Worm (Caenorhabditis elegans) whole organism, L3 larva: ENCODE results near the gene nhr-68.
A peak's percentile ranks its signal among the peaks of the same experiment; 100 is the strongest.

ENCODE experiments used
- R02D3.7 ChIP-seq: fragments of 150-350 bp; optimal IDR thresholded peaks from 2 replicates; lab custom pipeline; 2014; ENCODE audit warnings: missing biosample characterization, missing genetic modification characterization
- ZK546.5 ChIP-seq: sonication (generic microtip); optimal IDR thresholded peaks from 2 replicates; lab custom pipeline; 2017; ENCODE audit warnings: missing biosample characterization, missing genetic modification characterization
- aly-2 ChIP-seq: fragments of 150-350 bp; optimal IDR thresholded peaks from 2 replicates; lab custom pipeline; 2014; ENCODE audit warnings: missing biosample characterization, missing genetic modification characterization
- ama-1 ChIP-seq: fragments of 150-350 bp; optimal IDR thresholded peaks from 2 replicates; lab custom pipeline; 2018
- ceh-9 ChIP-seq: sonication (generic microtip); optimal IDR thresholded peaks from 2 replicates; lab custom pipeline; 2018; ENCODE audit warnings: missing biosample characterization, missing genetic modification characterization
- egl-27 ChIP-seq: sonication (generic microtip); optimal IDR thresholded peaks from 4 replicates; lab custom pipeline; 2017; ENCODE audit warnings: missing biosample characterization, missing genetic modification reagents, missing genetic modification characterization
- egl-5 ChIP-seq: fragments of 150-350 bp; optimal IDR thresholded peaks from 2 replicates; lab custom pipeline; 2017; ENCODE audit warnings: missing biosample characterization, missing genetic modification reagents, missing genetic modification characterization, inconsistent platforms
- elt-2 ChIP-seq: sonication (generic microtip); optimal IDR thresholded peaks from 2 replicates; lab custom pipeline; 2016; ENCODE audit warnings: missing genetic modification reagents, mild to moderate bottlenecking, missing genetic modification characterization, missing compliant biosample characterization
- eor-1 ChIP-seq, 2 experiments: fragments of 150-350 bp; optimal IDR thresholded peaks; 2 replicates each; lab custom pipeline; 2014 to 2018; ENCODE audit warnings: missing biosample characterization in 2 of 2, missing genetic modification characterization in 2 of 2
- fkh-10 ChIP-seq: sonication (generic microtip); optimal IDR thresholded peaks from 2 replicates; lab custom pipeline; 2017; ENCODE audit warnings: missing biosample characterization, missing genetic modification reagents, missing genetic modification characterization
- fkh-2 ChIP-seq: fragments of 150-350 bp; optimal IDR thresholded peaks from 2 replicates; lab custom pipeline; 2014; ENCODE audit warnings: missing biosample characterization, missing genetic modification reagents, missing genetic modification characterization
- fos-1 ChIP-seq: fragments of 150-350 bp; optimal IDR thresholded peaks from 2 replicates; lab custom pipeline; 2014; ENCODE audit warnings: missing biosample characterization, missing genetic modification characterization
- hmg-11 ChIP-seq: sonication (generic microtip); optimal IDR thresholded peaks from 2 replicates; lab custom pipeline; 2016; ENCODE audit warnings: missing genetic modification characterization, missing compliant biosample characterization
- jun-1 ChIP-seq: fragments of 150-350 bp; optimal IDR thresholded peaks from 2 replicates; lab custom pipeline; 2014; ENCODE audit warnings: missing biosample characterization, missing genetic modification reagents, missing genetic modification characterization
- lin-15B ChIP-seq: fragments of 150-350 bp; optimal IDR thresholded peaks from 2 replicates; lab custom pipeline; 2014; ENCODE audit warnings: missing biosample characterization, missing genetic modification characterization
- lin-39 ChIP-seq: fragments of 150-350 bp; optimal IDR thresholded peaks from 2 replicates; lab custom pipeline; 2018; ENCODE audit warnings: missing biosample characterization, missing genetic modification reagents, missing genetic modification characterization
- lsy-12 ChIP-seq: sonication (generic microtip); optimal IDR thresholded peaks from 2 replicates; lab custom pipeline; 2016; ENCODE audit warnings: mild to moderate bottlenecking, missing genetic modification characterization, missing compliant biosample characterization
- mml-1 ChIP-seq: fragments of 150-350 bp; sonication (generic microtip); optimal IDR thresholded peaks from 3 replicates; lab custom pipeline; 2014; ENCODE audit warnings: missing biosample characterization, missing genetic modification characterization
- nfya-1 ChIP-seq: sonication (generic microtip); optimal IDR thresholded peaks from 2 replicates; lab custom pipeline; 2017; ENCODE audit warnings: missing genetic modification characterization, mild to moderate bottlenecking, missing compliant biosample characterization, antibody characterized with exemption, moderate library complexity; ENCODE audit not compliant: insufficient read depth
- nhr-12 ChIP-seq: fragments of 150-350 bp; optimal IDR thresholded peaks from 2 replicates; lab custom pipeline; 2014; ENCODE audit warnings: missing biosample characterization, missing genetic modification characterization
- nhr-23 ChIP-seq: fragments of 150-350 bp; optimal IDR thresholded peaks from 2 replicates; lab custom pipeline; 2014; ENCODE audit warnings: missing biosample characterization, missing genetic modification reagents, missing genetic modification characterization
- nhr-237 ChIP-seq: fragments of 150-350 bp; optimal IDR thresholded peaks from 2 replicates; lab custom pipeline; 2014; ENCODE audit warnings: missing biosample characterization, missing genetic modification characterization
- nhr-25 ChIP-seq: sonication (generic microtip); optimal IDR thresholded peaks from 2 replicates; lab custom pipeline; 2017; ENCODE audit warnings: missing biosample characterization, missing genetic modification characterization
- nhr-43 ChIP-seq: sonication (generic microtip); optimal IDR thresholded peaks from 2 replicates; lab custom pipeline; 2016; ENCODE audit warnings: mild to moderate bottlenecking, missing genetic modification characterization, missing compliant biosample characterization; ENCODE audit not compliant: poor library complexity, severe bottlenecking
- nhr-67 ChIP-seq: fragments of 150-350 bp; optimal IDR thresholded peaks from 2 replicates; lab custom pipeline; 2014; ENCODE audit warnings: missing biosample characterization, missing genetic modification characterization
- nhr-76 ChIP-seq: fragments of 150-350 bp; sonication (generic microtip); optimal IDR thresholded peaks from 5 replicates; lab custom pipeline; 2014; ENCODE audit warnings: missing biosample characterization, missing genetic modification characterization
- nhr-77 ChIP-seq: fragments of 150-350 bp; optimal IDR thresholded peaks from 2 replicates; lab custom pipeline; 2014; ENCODE audit warnings: missing biosample characterization, missing genetic modification characterization
- pha-4 ChIP-seq: fragments of 150-350 bp; optimal IDR thresholded peaks from 2 replicates; lab custom pipeline; 2014; ENCODE audit warnings: missing biosample characterization, missing genetic modification reagents, missing genetic modification characterization
- pqm-1 ChIP-seq: fragments of 150-350 bp; optimal IDR thresholded peaks from 2 replicates; lab custom pipeline; 2017; ENCODE audit warnings: missing biosample characterization, missing genetic modification characterization, inconsistent platforms
- snpc-4 ChIP-seq: fragments of 150-350 bp; optimal IDR thresholded peaks from 2 replicates; lab custom pipeline; 2014; ENCODE audit warnings: missing biosample characterization, missing genetic modification characterization
- tbx-2 ChIP-seq: sonication (generic microtip); optimal IDR thresholded peaks from 2 replicates; lab custom pipeline; 2016; ENCODE audit warnings: mild to moderate bottlenecking, missing genetic modification characterization, missing compliant biosample characterization
- unc-39 ChIP-seq: sonication (generic microtip); optimal IDR thresholded peaks from 4 replicates; lab custom pipeline; 2017; ENCODE audit warnings: missing biosample characterization, missing genetic modification characterization
- ztf-11 ChIP-seq: fragments of 150-350 bp; optimal IDR thresholded peaks from 2 replicates; lab custom pipeline; 2014; ENCODE audit warnings: missing biosample characterization, missing genetic modification characterization
- ztf-4 ChIP-seq: fragments of 150-350 bp; optimal IDR thresholded peaks from 2 replicates; lab custom pipeline; 2014; ENCODE audit warnings: missing biosample characterization, missing genetic modification characterization

nhr-68 gene

ce11 chrV:11593427-11593826, 20.2 kb downstream of the nhr-68 start, which contains the start of gene srx-80:
TSS of gene srx-80 (plus strand) at chrV:11593727.
- no peak for TF ChIP-seq fkh-10
- TF ChIP-seq, all 47 proteins: peak for 0

- TF ChIP-seq unc-39 (tag; lab: Kevin White, UChicago) (no peak), nhr-77 (tag; lab: Kevin White, UChicago) (no peak), lsy-12 (tag; lab: Kevin White, UChicago) (no peak), ceh-9 (tag; lab: Kevin White, UChicago) (no peak), egl-27 (tag; lab: Kevin White, UChicago) (no peak), nhr-76 (tag; lab: Kevin White, UChicago) (no peak), eor-1 (tag; optimal IDR thresholded peaks at IDR 0.05; lab: Kevin White, UChicago) (no peak), elt-2 (tag; lab: Kevin White, UChicago) (no peak), aly-2 (no peak)
Measured at ce11 chrV:11593888-11594287, 20.6 kb downstream of the nhr-68 start.

- TF ChIP-seq nhr-76 (tag; lab: Kevin White, UChicago) (no peak), lin-15B (no peak), nhr-67 (tag; lab: Kevin White, UChicago) (no peak), ztf-4 (no peak), nhr-237 (tag; lab: Kevin White, UChicago) (no peak), nhr-23 (tag; lab: Kevin White, UChicago) (no peak), egl-5 (tag; lab: Kevin White, UChicago) (no peak)
Measured at ce11 chrV:11598807-11599206, 25.6 kb downstream of the nhr-68 start, which contains the start of gene srx-84. TSS of gene srx-84 (plus strand) at chrV:11599107.

ce11 chrV:11600800-11601199, 27.6 kb downstream of the nhr-68 start, which contains the start of gene F35B12.9:
TSS of gene F35B12.9 (plus strand) at chrV:11601171.
- TF ChIP-seq ceh-9 (tag; lab: Kevin White, UChicago): no peak
- no peak for TF ChIP-seq fos-1

ce11 chrV:11604484-11604883, 31.2 kb downstream of the nhr-68 start, which contains the start of gene dhs-20:
TSS of gene dhs-20 (minus strand) at chrV:11604563.
- TF ChIP-seq pha-4 (peak; percentile 47), elt-2 (tag; lab: Kevin White, UChicago) (peak; percentile 76), pqm-1 (peak; percentile 77), ceh-9 (tag; lab: Kevin White, UChicago) (no peak), jun-1 (no peak), fkh-2 (tag; lab: Kevin White, UChicago) (no peak), fos-1 (no peak), lin-39 (no peak), aly-2 (no peak), eor-1 (tag; optimal IDR thresholded peaks at IDR 0.05; lab: Kevin White, UChicago) (no peak)
- TF ChIP-seq, all 47 proteins: peak for 3

ce11 chrV:11605227-11605626, 32.0 kb downstream of the nhr-68 start:
- TF ChIP-seq fkh-10 (no peak), ama-1 (no peak), nhr-67 (tag; lab: Kevin White, UChicago) (no peak), nhr-77 (tag; lab: Kevin White, UChicago) (no peak), pha-4 (peak; percentile 91), nhr-12 (tag; lab: Kevin White, UChicago) (no peak)
- TF ChIP-seq, all 47 proteins: peak for 1

- TF ChIP-seq egl-27 (tag; lab: Kevin White, UChicago) (no peak), unc-39 (tag; lab: Kevin White, UChicago) (no peak), pha-4 (peak; percentile 74)
Measured at ce11 chrV:11606424-11606823, 33.2 kb downstream of the nhr-68 start, which contains the start of gene idpp-16. TSS of gene idpp-16 (minus strand) at chrV:11606524.

ce11 chrV:11610049-11610448, 36.8 kb downstream of the nhr-68 start, which contains the start of gene piit-1:
TSS of gene piit-1 (minus strand) at chrV:11610149.
- TF ChIP-seq lin-39: no peak
- TF ChIP-seq pha-4: peak; percentile 32

- TF ChIP-seq lsy-12 (tag; lab: Kevin White, UChicago): peak; percentile 47
- peak; percentile 72 for TF ChIP-seq snpc-4
- peak; percentile 54 for TF ChIP-seq lin-39
- peak; percentile 64 for TF ChIP-seq lin-15B
- TF ChIP-seq unc-39 (tag; lab: Kevin White, UChicago): no peak
- peak; percentile 89 for TF ChIP-seq hmg-11 (tag; lab: Kevin White, UChicago)
- peak; percentile 56 for TF ChIP-seq nhr-25 (tag; lab: Kevin White, UChicago)
- peak; percentile 49 for TF ChIP-seq tbx-2 (tag; lab: Kevin White, UChicago)
- peak; percentile 5 for TF ChIP-seq jun-1
- TF ChIP-seq mml-1 (tag; lab: Kevin White, UChicago): no peak
- no peak for TF ChIP-seq egl-27 (tag; lab: Kevin White, UChicago)
- peak; percentile 59 for TF ChIP-seq nhr-76 (tag; lab: Kevin White, UChicago)
- TF ChIP-seq elt-2 (tag; lab: Kevin White, UChicago): peak; percentile 59
- peak; percentile 29 for TF ChIP-seq ztf-11
- TF ChIP-seq R02D3.7 (tag; lab: Kevin White, UChicago): peak; percentile 56
- TF ChIP-seq ZK546.5 (tag; lab: Kevin White, UChicago): no peak
- TF ChIP-seq nfya-1 (tag; lab: Kevin White, UChicago): peak; percentile 65
- TF ChIP-seq nhr-77 (tag; lab: Kevin White, UChicago): no peak
- peak; percentile 73 for TF ChIP-seq nhr-23 (tag; lab: Kevin White, UChicago)
- TF ChIP-seq nhr-43 (tag; lab: Kevin White, UChicago): peak; percentile 81
Measured at ce11 chrV:11610481-11610880, 37.2 kb downstream of the nhr-68 start, which contains the start of gene sas-5. TSS of gene sas-5 (plus strand) at chrV:11610737.
